Fruit fly (Drosophila melanogaster) S2 (cell line): ENCODE data around the gene BckdhA.

Source experiments
- CG8478 ChIP-seq: fragments of >200 bp; optimal IDR thresholded peaks from 2 replicates; lab custom pipeline; 2018
- CTCF ChIP-seq, 2 experiments: fragments of >200 bp; optimal IDR thresholded peaks; 2 replicates each; lab custom pipeline; 2018

dm6 chr3R:9583122-9583521 is 27.5 kb downstream of the BckdhA start, which contains the start of gene CG33654:
- TF ChIP-seq CG8478 (lab: Kevin White, UChicago), result no peak
- TF ChIP-seq CTCF (optimal IDR thresholded peaks at IDR 0.05; lab: Kevin White, UChicago), result no peak
